Fruit fly (Drosophila melanogaster): ENCODE results near the gene EMC1.
A peak's percentile ranks its signal among the peaks of the same experiment; 100 is the strongest.

Gene EMC1

dm6 chr3R:7895457-7895856 lies 11.7 kb downstream of the EMC1 start (continued):
- TF ChIP-seq odd (GFP tag; optimal IDR thresholded peaks at IDR 0.05) (no peak), lov (optimal IDR thresholded peaks at IDR 0.05) (no peak), lov (GFP tag; IDR thresholded peaks at IDR 0.05) (no peak), CG1792 (GFP tag; optimal IDR thresholded peaks at IDR 0.05) (peak; percentile 34), H2.0 (GFP tag; IDR thresholded peaks at IDR 0.05) (peak; percentile 61), tap (tag; optimal IDR thresholded peaks at IDR 0.05) (no peak), h (optimal IDR thresholded peaks at IDR 0.05) (no peak), CG11560 (tag; IDR thresholded peaks at IDR 0.05) (no peak), Blimp-1 (GFP tag; optimal IDR thresholded peaks at IDR 0.05) (no peak), CG32767 (GFP tag; IDR thresholded peaks at IDR 0.05) (0 out of 2 replicates have a peak, but pooled peaks have one; percentile 15), zfh1 (GFP tag; IDR thresholded peaks at IDR 0.05) (peak; percentile 63), CG17328 (GFP tag; IDR thresholded peaks at IDR 0.05) (0 out of 2 replicates have a peak, but pooled peaks have one; percentile 22), eve (GFP tag; optimal IDR thresholded peaks at IDR 0.05) (no peak), CG9437 (GFP tag; optimal IDR thresholded peaks at IDR 0.05) (peak; percentile 38), CG6175 (GFP tag; IDR thresholded peaks at IDR 0.05) (peak; percentile 73; the same call in 1 of the 3 replicates), en (GFP tag; optimal IDR thresholded peaks at IDR 0.05) (peak; percentile 11), CG18764 (GFP tag; optimal IDR thresholded peaks at IDR 0.05) (peak; percentile 30), vfl (GFP tag; optimal IDR thresholded peaks at IDR 0.05) (peak; percentile 49), CG30403 (GFP tag; optimal IDR thresholded peaks at IDR 0.05) (peak; percentile 69), Ets97D (GFP tag; optimal IDR thresholded peaks at IDR 0.05) (no peak), Atf6 (GFP tag; IDR thresholded peaks at IDR 0.05) (peak; percentile 85), Nf-YC (tag; optimal IDR thresholded peaks at IDR 0.05) (no peak), CG15514 (GFP tag; optimal IDR thresholded peaks at IDR 0.05) (peak; percentile 76), CG14667 (GFP tag; IDR thresholded peaks at IDR 0.05) (peak; percentile 41; the same call in 1 of the 2 replicates), CG32532 (GFP tag; IDR thresholded peaks at IDR 0.05) (peak; percentile 92), CG13424 (tag; optimal IDR thresholded peaks at IDR 0.05) (peak; percentile 75), cad (GFP tag; optimal IDR thresholded peaks at IDR 0.05) (no peak), CG3281 (GFP tag; optimal IDR thresholded peaks at IDR 0.05) (peak; percentile 80), E2f1 (GFP tag; IDR thresholded peaks at IDR 0.05) (peak; percentile 67), CG14050 (GFP tag; IDR thresholded peaks at IDR 0.05) (peak; percentile 72), slbo (GFP tag; IDR thresholded peaks at IDR 0.05) (peak; percentile 83), CG6765 (GFP tag; optimal IDR thresholded peaks at IDR 0.05) (peak; percentile 3), HLHmδ (GFP tag; optimal IDR thresholded peaks at IDR 0.05) (no peak), Sox100B (GFP tag; optimal IDR thresholded peaks at IDR 0.05) (peak; percentile 46), dm (GFP tag; optimal IDR thresholded peaks at IDR 0.05) (no peak), Jarid2 (GFP tag; optimal IDR thresholded peaks at IDR 0.05) (no peak), CG6854 (GFP tag; optimal IDR thresholded peaks at IDR 0.05) (peak; percentile 71), Drgx (GFP tag; IDR thresholded peaks at IDR 0.05) (peak; percentile 96), inv (GFP tag; IDR thresholded peaks at IDR 0.05; ENCODE audit: partially characterized antibody) (no peak), Lim3 (GFP tag; IDR thresholded peaks at IDR 0.05) (no peak), vvl (GFP tag; IDR thresholded peaks at IDR 0.05) (peak; percentile 87), schlank (tag; optimal IDR thresholded peaks at IDR 0.05) (peak; percentile 30), Asciz (GFP tag; optimal IDR thresholded peaks at IDR 0.05) (peak; percentile 54), BEAF-32 (GFP tag; optimal IDR thresholded peaks at IDR 0.05) (no peak), CG31441 (GFP tag; IDR thresholded peaks at IDR 0.05) (no peak), CG18599 (GFP tag; optimal IDR thresholded peaks at IDR 0.05) (no peak), CG33557 (GFP tag; optimal IDR thresholded peaks at IDR 0.05) (no peak), fd3F (GFP tag; optimal IDR thresholded peaks at IDR 0.05) (peak; percentile 71), CG7745 (tag; optimal IDR thresholded peaks at IDR 0.05) (no peak), vnd (GFP tag; IDR thresholded peaks at IDR 0.05; ENCODE audit: partially characterized antibody) (no peak), CG11696 (GFP tag; IDR thresholded peaks at IDR 0.05) (peak; percentile 91), Ada2b (GFP tag; IDR thresholded peaks at IDR 0.05) (peak; percentile 88)

Data from whole organism, embryonic.